Worm (Caenorhabditis elegans) whole organism, L2 larva: ENCODE measurements around the gene otpl-8.

Experiments used
- C34F6.9 ChIP-seq: fragments of 150-350 bp; optimal IDR thresholded peaks from 2 replicates; lab custom pipeline; 2014; ENCODE audit warnings: missing biosample characterization, missing genetic modification characterization
- F13H6.1 ChIP-seq: sonication (generic microtip); optimal IDR thresholded peaks from 2 replicates; lab custom pipeline; 2016; ENCODE audit warnings: missing genetic modification characterization, missing compliant biosample characterization
- R02D3.7 ChIP-seq: fragments of 150-350 bp; optimal IDR thresholded peaks from 2 replicates; lab custom pipeline; 2014; ENCODE audit warnings: missing biosample characterization, missing genetic modification characterization
- Y55F3AM.14 ChIP-seq: fragments of 200-800 bp; sonication (Bioruptor generic); optimal IDR thresholded peaks from 2 replicates; lab custom pipeline; 2018; ENCODE audit warnings: mild to moderate bottlenecking, missing genetic modification characterization, missing compliant biosample characterization
- alr-1 ChIP-seq: fragments of 150-350 bp; optimal IDR thresholded peaks from 2 replicates; lab custom pipeline; 2014; ENCODE audit warnings: missing biosample characterization, missing genetic modification characterization
- aly-2 ChIP-seq: fragments of 150-350 bp; optimal IDR thresholded peaks from 2 replicates; lab custom pipeline; 2014; ENCODE audit warnings: missing biosample characterization, missing genetic modification characterization
- ama-1 ChIP-seq: fragments of 150-350 bp; optimal IDR thresholded peaks from 2 replicates; lab custom pipeline; 2018; ENCODE audit warnings: inconsistent platforms
- blmp-1 ChIP-seq: sonication (generic microtip); optimal IDR thresholded peaks from 2 replicates; lab custom pipeline; 2017; ENCODE audit warnings: missing genetic modification characterization, mild to moderate bottlenecking, missing compliant biosample characterization, antibody characterized with exemption, moderate library complexity; ENCODE audit not compliant: insufficient read depth
- dmd-4 ChIP-seq: sonication (generic microtip); optimal IDR thresholded peaks from 2 replicates; lab custom pipeline; 2017; ENCODE audit warnings: missing biosample characterization, missing genetic modification characterization
- egl-27 ChIP-seq: sonication (generic microtip); optimal IDR thresholded peaks from 3 replicates; lab custom pipeline; 2017; ENCODE audit warnings: missing biosample characterization, missing genetic modification reagents, missing genetic modification characterization
- elt-1 ChIP-seq: fragments of 150-350 bp; optimal IDR thresholded peaks from 2 replicates; lab custom pipeline; 2014; ENCODE audit warnings: missing biosample characterization, missing genetic modification characterization
- elt-3 ChIP-seq: sonication (generic microtip); optimal IDR thresholded peaks from 2 replicates; lab custom pipeline; 2017; ENCODE audit warnings: missing biosample characterization, missing genetic modification characterization
- lin-11 ChIP-seq: fragments of 150-350 bp; sonication (generic microtip); optimal IDR thresholded peaks from 2 replicates; lab custom pipeline; 2014; ENCODE audit warnings: missing biosample characterization, missing genetic modification characterization, inconsistent platforms, mixed read lengths
- lin-13 ChIP-seq: fragments of 150-350 bp; optimal IDR thresholded peaks from 2 replicates; lab custom pipeline; 2014; ENCODE audit warnings: missing biosample characterization, missing genetic modification reagents, missing genetic modification characterization
- lin-39 ChIP-seq: fragments of 150-350 bp; optimal IDR thresholded peaks from 2 replicates; lab custom pipeline; 2014; ENCODE audit warnings: missing biosample characterization, missing genetic modification reagents, missing genetic modification characterization
- lsy-2 ChIP-seq, 2 experiments: fragments of 150-350 bp in 1 of 2; sonication (generic microtip) in 1 of 2; optimal IDR thresholded peaks; 2 replicates each; lab custom pipeline; 2014 to 2017; ENCODE audit warnings: missing biosample characterization in 2 of 2, missing genetic modification characterization in 2 of 2
- mab-5 ChIP-seq: fragments of 150-350 bp; optimal IDR thresholded peaks from 2 replicates; lab custom pipeline; 2014; ENCODE audit warnings: missing biosample characterization, missing genetic modification characterization
- mdl-1 ChIP-seq, 2 experiments: fragments of 150-350 bp in 1 of 2; sonication (generic microtip) in 1 of 2; optimal IDR thresholded peaks; 2 replicates each; lab custom pipeline; 2017; ENCODE audit warnings: missing biosample characterization in 2 of 2, missing genetic modification characterization in 2 of 2
- nhr-10 ChIP-seq: sonication (generic microtip); optimal IDR thresholded peaks from 2 replicates; lab custom pipeline; 2017; ENCODE audit warnings: missing biosample characterization, missing genetic modification characterization
- nhr-12 ChIP-seq: fragments of 150-350 bp; optimal IDR thresholded peaks from 2 replicates; lab custom pipeline; 2014; ENCODE audit warnings: missing biosample characterization, missing genetic modification characterization
- nhr-129 ChIP-seq: fragments of 150-350 bp; optimal IDR thresholded peaks from 2 replicates; lab custom pipeline; 2014; ENCODE audit warnings: missing biosample characterization, missing genetic modification characterization
- nhr-21 ChIP-seq: fragments of 150-350 bp; optimal IDR thresholded peaks from 2 replicates; lab custom pipeline; 2014; ENCODE audit warnings: missing biosample characterization, missing genetic modification characterization
- nhr-23 ChIP-seq: fragments of 150-350 bp; optimal IDR thresholded peaks from 2 replicates; lab custom pipeline; 2014; ENCODE audit warnings: missing biosample characterization, missing genetic modification reagents, missing genetic modification characterization
- nhr-25 ChIP-seq: fragments of 150-350 bp; sonication (generic microtip); optimal IDR thresholded peaks from 3 replicates; lab custom pipeline; 2014; ENCODE audit warnings: missing biosample characterization, missing genetic modification characterization
- nhr-6 ChIP-seq: fragments of 150-350 bp; optimal IDR thresholded peaks from 2 replicates; lab custom pipeline; 2014; ENCODE audit warnings: missing biosample characterization, missing genetic modification characterization
- nhr-77 ChIP-seq: fragments of 150-350 bp; optimal IDR thresholded peaks from 2 replicates; lab custom pipeline; 2014; ENCODE audit warnings: missing biosample characterization, missing genetic modification characterization
- peb-1 ChIP-seq: fragments of 150-350 bp; optimal IDR thresholded peaks from 2 replicates; lab custom pipeline; 2014; ENCODE audit warnings: missing biosample characterization, missing genetic modification characterization
- sem-4 ChIP-seq: fragments of 150-350 bp; optimal IDR thresholded peaks from 2 replicates; lab custom pipeline; 2014; ENCODE audit warnings: missing biosample characterization, missing genetic modification reagents, missing genetic modification characterization
- sma-3 ChIP-seq: sonication (generic microtip); optimal IDR thresholded peaks from 2 replicates; lab custom pipeline; 2016; ENCODE audit warnings: missing genetic modification reagents, missing genetic modification characterization, missing compliant biosample characterization
- sma-9 ChIP-seq, 2 experiments: fragments of 150-350 bp in 1 of 2; sonication (generic microtip) in 1 of 2; optimal IDR thresholded peaks; 2 replicates each; lab custom pipeline; 2014 to 2016; ENCODE audit warnings: missing genetic modification characterization in 2 of 2, mild to moderate bottlenecking in 1 of 2, missing biosample characterization in 1 of 2, missing compliant biosample characterization in 1 of 2, missing genetic modification reagents in 1 of 2, moderate library complexity in 1 of 2
- unc-39 ChIP-seq: fragments of 150-350 bp; optimal IDR thresholded peaks from 2 replicates; lab custom pipeline; 2014; ENCODE audit warnings: missing biosample characterization, missing genetic modification characterization
- unc-55 ChIP-seq: fragments of 150-350 bp; sonication (generic microtip); optimal IDR thresholded peaks from 3 replicates; lab custom pipeline; 2014; ENCODE audit warnings: missing biosample characterization, missing genetic modification reagents, missing genetic modification characterization
- zag-1 ChIP-seq: fragments of 150-350 bp; optimal IDR thresholded peaks from 2 replicates; lab custom pipeline; 2014; ENCODE audit warnings: missing biosample characterization, missing genetic modification characterization
- ztf-1 ChIP-seq: fragments of 200-800 bp; sonication (Bioruptor generic); conservative IDR thresholded peaks from 2 replicates; pipeline ENCODE4 v1.3.6; 2022; ENCODE audit warnings: missing genetic modification characterization, missing compliant biosample characterization

The otpl-8 gene

DNA sequence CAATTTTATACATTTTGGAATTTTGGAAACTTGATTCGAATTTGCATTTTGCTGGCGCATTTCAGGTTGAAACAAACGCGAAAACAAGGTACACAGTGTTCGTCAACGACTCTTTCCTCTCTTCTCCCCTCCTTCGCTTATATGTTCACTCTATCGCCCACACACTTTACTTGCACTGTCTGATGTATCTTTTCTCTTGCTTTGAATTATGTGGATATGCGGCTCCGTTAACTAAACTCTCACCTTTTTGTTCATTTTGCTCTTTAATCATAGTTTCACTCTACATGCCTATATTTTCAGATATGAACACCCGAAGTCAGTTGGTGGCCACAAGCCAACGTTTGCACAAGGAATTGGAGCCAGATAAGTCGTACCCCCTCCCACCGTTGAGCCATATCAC is 23.5 kb upstream of the otpl-8 start, which contains the start of gene W06D11.1:
Gene W06D11.1 (plus strand): TSS at position 301 of the 400 bp plus-strand sequence.
- TF ChIP-seq aly-2 (tag; lab: Kevin White, UChicago): no peak
- no peak for TF ChIP-seq nhr-10 (tag; lab: Kevin White, UChicago)
- TF ChIP-seq nhr-12 (tag; lab: Kevin White, UChicago): no peak
- TF ChIP-seq mdl-1 (tag; optimal IDR thresholded peaks at IDR 0.05; lab: Kevin White, UChicago): no peak

DNA sequence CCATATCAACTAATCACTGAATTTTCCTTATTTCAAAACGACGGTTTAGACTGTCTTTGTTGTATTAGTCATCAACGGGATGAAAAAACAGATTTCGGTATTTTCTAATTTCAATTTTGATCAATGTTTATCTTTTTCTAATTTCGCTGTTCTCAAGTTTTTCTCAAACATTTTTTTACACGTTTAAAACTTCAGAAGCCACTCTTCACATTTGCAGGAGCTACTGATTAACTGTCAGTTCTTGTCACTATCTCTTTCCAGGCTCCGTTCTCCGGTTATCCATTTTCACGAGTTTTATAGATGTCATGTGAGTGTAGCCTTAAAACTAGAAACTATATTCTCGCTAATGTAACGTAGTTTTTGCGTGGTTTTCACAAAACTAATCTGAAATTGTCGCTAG is 19.8 kb upstream of the otpl-8 start, which contains the start of gene C04B4.4:
Gene C04B4.4 (plus strand): TSS at position 301 of the 400 bp plus-strand sequence.
- TF ChIP-seq R02D3.7 (tag; lab: Kevin White, UChicago): no peak
- TF ChIP-seq dmd-4 (tag; lab: Kevin White, UChicago): no peak
- TF ChIP-seq sem-4: no peak
- TF ChIP-seq nhr-10 (tag; lab: Kevin White, UChicago): no peak
- TF ChIP-seq sma-9 (GFP tag; optimal IDR thresholded peaks at IDR 0.05; lab: Kevin White, UChicago): no peak
- TF ChIP-seq sma-9 (tag; optimal IDR thresholded peaks at IDR 0.05; lab: Kevin White, UChicago): no peak
- no peak for TF ChIP-seq lsy-2 (tag; optimal IDR thresholded peaks at IDR 0.05; lab: Kevin White, UChicago)
- no peak for TF ChIP-seq elt-3 (tag; lab: Kevin White, UChicago)
- TF ChIP-seq elt-1 (tag; lab: Kevin White, UChicago): no peak
- TF ChIP-seq aly-2 (tag; lab: Kevin White, UChicago): no peak
- no peak for TF ChIP-seq lin-11 (tag; lab: Kevin White, UChicago)
- TF ChIP-seq lin-13 (GFP tag; lab: Kevin White, UChicago): no peak
- TF ChIP-seq alr-1 (tag; lab: Kevin White, UChicago): no peak

DNA sequence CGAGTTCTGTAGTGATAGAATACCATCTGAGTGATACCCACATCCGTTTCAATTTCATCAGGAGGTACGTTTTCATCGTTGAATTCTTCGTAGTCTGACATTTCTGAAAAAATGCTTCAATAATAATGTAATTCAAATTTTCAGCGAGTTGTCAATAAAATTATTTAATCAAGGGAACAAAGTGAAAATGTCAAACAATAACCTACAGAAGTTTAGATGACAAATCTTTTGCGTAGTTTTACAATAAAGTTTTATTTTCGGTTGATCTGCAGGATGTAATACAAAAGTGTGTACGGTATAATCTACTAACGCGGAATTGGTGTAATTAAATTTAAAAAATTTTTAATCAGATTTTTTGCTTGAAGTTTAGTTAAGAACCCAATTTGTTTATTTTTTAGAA is 17.5 kb upstream of the otpl-8 start, which contains the start of gene C04B4.5:
Gene C04B4.5 (minus strand): TSS at position 101 of the 400 bp plus-strand sequence.
- TF ChIP-seq ama-1 (lab: Kevin White, UChicago) (no peak), aly-2 (tag; lab: Kevin White, UChicago) (no peak), sma-9 (GFP tag; optimal IDR thresholded peaks at IDR 0.05; lab: Kevin White, UChicago) (no peak), sma-9 (tag; optimal IDR thresholded peaks at IDR 0.05; lab: Kevin White, UChicago) (no peak), mdl-1 (tag; optimal IDR thresholded peaks at IDR 0.05; lab: Kevin White, UChicago) (no peak), blmp-1 (tag; lab: Kevin White, UChicago) (no peak), zag-1 (tag; lab: Kevin White, UChicago) (no peak), lin-11 (tag; lab: Kevin White, UChicago) (no peak), egl-27 (tag; lab: Kevin White, UChicago) (no peak), lsy-2 (tag; optimal IDR thresholded peaks at IDR 0.05; lab: Kevin White, UChicago) (no peak), unc-55 (GFP tag; lab: Kevin White, UChicago) (no peak), F13H6.1 (tag; lab: Kevin White, UChicago) (no peak), lin-13 (GFP tag; lab: Kevin White, UChicago) (no peak), elt-1 (tag; lab: Kevin White, UChicago) (no peak)

DNA sequence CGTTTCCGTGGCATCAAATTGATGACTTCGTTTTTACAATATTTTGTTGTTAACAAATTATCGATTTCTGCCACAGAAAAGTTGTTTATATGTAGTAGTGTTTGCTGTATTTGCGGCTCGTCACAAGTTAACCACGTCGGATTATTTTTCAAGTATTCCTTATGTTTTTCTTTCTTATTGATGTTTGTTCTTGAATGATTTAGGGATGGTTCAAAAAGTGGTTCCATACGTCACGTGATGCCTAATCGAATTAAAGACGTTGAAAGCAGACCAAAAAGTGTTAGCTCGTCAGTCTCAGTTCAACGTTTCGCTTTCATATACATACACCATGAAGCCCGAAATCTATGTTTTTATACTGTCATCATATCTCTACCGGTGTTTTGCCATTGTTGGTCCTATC is 14.8 kb upstream of the otpl-8 start, which contains the start of gene lips-2:
Gene lips-2 (plus strand): TSS at position 301 of the 400 bp plus-strand sequence.
- TF ChIP-seq R02D3.7 (tag; lab: Kevin White, UChicago) (no peak), nhr-23 (no peak), nhr-129 (tag; lab: Kevin White, UChicago) (no peak), nhr-77 (tag; lab: Kevin White, UChicago) (no peak), lin-13 (GFP tag; lab: Kevin White, UChicago) (no peak), nhr-25 (tag; lab: Kevin White, UChicago) (no peak), alr-1 (tag; lab: Kevin White, UChicago) (no peak), F13H6.1 (tag; lab: Kevin White, UChicago) (no peak), unc-39 (no peak), lin-39 (no peak), peb-1 (tag; lab: Kevin White, UChicago) (no peak), Y55F3AM.14 (GFP tag; lab: Kevin White, UChicago) (no peak), dmd-4 (tag; lab: Kevin White, UChicago) (no peak), ztf-1 (GFP tag; lab: Robert Waterston, UW) (no peak), nhr-10 (tag; lab: Kevin White, UChicago) (no peak)

DNA sequence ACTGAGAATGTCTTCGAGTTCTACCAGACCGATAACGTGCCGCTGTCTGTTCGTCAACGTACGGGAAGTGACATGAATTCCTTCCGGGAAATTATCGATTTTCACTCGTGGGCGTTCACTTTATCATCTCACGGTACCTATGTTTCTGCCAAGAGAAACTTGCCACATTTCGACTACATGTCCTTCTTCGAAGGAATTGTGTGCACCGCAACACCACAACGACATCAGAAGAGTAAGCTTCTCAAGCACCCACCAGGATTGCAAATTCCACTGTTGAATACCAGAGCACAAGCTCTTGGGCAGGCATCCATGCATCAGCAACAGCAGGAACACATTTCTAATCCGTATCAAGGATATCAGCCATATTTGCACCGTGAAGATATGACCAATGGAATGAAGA is 13.4 kb upstream of the otpl-8 start:
- TF ChIP-seq elt-3 (tag; lab: Kevin White, UChicago): no peak
- no peak for TF ChIP-seq C34F6.9 (tag; lab: Kevin White, UChicago)
- no peak for TF ChIP-seq lin-39
- TF ChIP-seq alr-1 (tag; lab: Kevin White, UChicago): no peak
- no peak for TF ChIP-seq zag-1 (tag; lab: Kevin White, UChicago)
- TF ChIP-seq nhr-6 (tag; lab: Kevin White, UChicago): no peak
- no peak for TF ChIP-seq sma-3 (GFP tag; lab: Kevin White, UChicago)
- TF ChIP-seq nhr-21 (tag; lab: Kevin White, UChicago): no peak
- TF ChIP-seq F13H6.1 (tag; lab: Kevin White, UChicago): no peak
- TF ChIP-seq mab-5 (tag; lab: Kevin White, UChicago): no peak
- TF ChIP-seq lin-11 (tag; lab: Kevin White, UChicago): no peak
- no peak for TF ChIP-seq sma-9 (GFP tag; optimal IDR thresholded peaks at IDR 0.05; lab: Kevin White, UChicago)
- TF ChIP-seq sma-9 (tag; optimal IDR thresholded peaks at IDR 0.05; lab: Kevin White, UChicago): no peak
- TF ChIP-seq blmp-1 (tag; lab: Kevin White, UChicago): no peak
